Fruit fly (Drosophila melanogaster) whole organism, embryonic: ENCODE measurements around the gene CG43693.

Source experiments
- Abd-B ChIP-seq: fragments of 200-800 bp; sonication (Bioruptor generic); optimal IDR thresholded peaks from 2 replicates; lab custom pipeline; 2018; ENCODE audit warnings: missing biosample characterization, mild to moderate bottlenecking, missing genetic modification characterization, moderate library complexity
- Atf6 ChIP-seq: fragments of 200-800 bp; sonication (Bioruptor generic); IDR thresholded peaks from 2 replicates; pipeline ENCODE4 v1.3.6; 2022; ENCODE audit warnings: missing biosample characterization, missing genetic modification characterization
- Awh ChIP-seq: fragments of 200-800 bp; sonication (Bioruptor generic); IDR thresholded peaks from 2 replicates; pipeline ENCODE4, ENCODE4 v1.3.6; 2022; ENCODE audit warnings: missing biosample characterization, missing genetic modification characterization
- B-H2 ChIP-seq: fragments of 200-800 bp; sonication (Bioruptor generic); optimal IDR thresholded peaks from 2 replicates; lab custom pipeline; 2018; ENCODE audit warnings: missing biosample characterization, mild to moderate bottlenecking, missing genetic modification characterization
- CG10462 ChIP-seq: fragments of 200-800 bp; sonication (Bioruptor generic); optimal IDR thresholded peaks from 2 replicates; lab custom pipeline; 2016; ENCODE audit warnings: missing biosample characterization, missing genetic modification characterization
- CG11085 ChIP-seq: fragments of 200-800 bp; sonication (Bioruptor generic); IDR thresholded peaks from 2 replicates; pipeline ENCODE4 v1.3.6; 2022; ENCODE audit warnings: missing biosample characterization, missing genetic modification characterization
- CG11398 ChIP-seq: fragments of 200-800 bp; sonication (Bioruptor generic); optimal IDR thresholded peaks from 2 replicates; lab custom pipeline; 2016; ENCODE audit warnings: missing biosample characterization, missing genetic modification characterization
- CG11696 ChIP-seq: fragments of 200-800 bp; sonication (Bioruptor generic); IDR thresholded peaks from 2 replicates; pipeline ENCODE4 v1.3.6; 2022; ENCODE audit warnings: missing biosample characterization, missing genetic modification characterization
- CG12071 ChIP-seq: fragments of 200-800 bp; sonication (Bioruptor generic); optimal IDR thresholded peaks from 3 replicates; lab custom pipeline; 2018; ENCODE audit warnings: missing biosample characterization, mild to moderate bottlenecking, missing genetic modification characterization
- CG12744 ChIP-seq: fragments of 200-800 bp; sonication (Bioruptor generic); optimal IDR thresholded peaks from 2 replicates; lab custom pipeline; 2016; ENCODE audit warnings: missing biosample characterization, missing genetic modification characterization
- CG12942 ChIP-seq: fragments of 200-800 bp; sonication (Bioruptor generic); optimal IDR thresholded peaks from 3 replicates; lab custom pipeline; 2016; ENCODE audit warnings: missing biosample characterization, missing genetic modification characterization
- CG13424 ChIP-seq: fragments of 200-800 bp; sonication (Bioruptor generic); optimal IDR thresholded peaks from 2 replicates; lab custom pipeline; 2019; ENCODE audit warnings: missing biosample characterization, mild to moderate bottlenecking, missing genetic modification characterization, moderate library complexity
- CG13894 ChIP-seq: fragments of 200-800 bp; sonication (Bioruptor generic); optimal IDR thresholded peaks from 3 replicates; lab custom pipeline; 2018; ENCODE audit warnings: missing biosample characterization, mild to moderate bottlenecking, missing genetic modification characterization, moderate library complexity
- CG14014 ChIP-seq: fragments of 200-800 bp; sonication (Bioruptor generic); IDR thresholded peaks from 2 replicates; pipeline ENCODE4 v1.3.6; 2022; ENCODE audit warnings: missing biosample characterization, missing genetic modification characterization
- CG14710 ChIP-seq: fragments of 200-800 bp; sonication (Bioruptor generic); optimal IDR thresholded peaks from 3 replicates; lab custom pipeline; 2019; ENCODE audit warnings: missing biosample characterization, mild to moderate bottlenecking, missing genetic modification characterization, moderate library complexity
- CG15269 ChIP-seq: fragments of 200-800 bp; sonication (Bioruptor generic); optimal IDR thresholded peaks from 2 replicates; lab custom pipeline; 2018; ENCODE audit warnings: missing biosample characterization, mild to moderate bottlenecking, missing genetic modification characterization, moderate library complexity
- CG16863 ChIP-seq: fragments of 200-800 bp; sonication (Bioruptor generic); optimal IDR thresholded peaks from 3 replicates; lab custom pipeline; 2016; ENCODE audit warnings: missing biosample characterization, missing genetic modification characterization
- CG17328 ChIP-seq: fragments of 200-800 bp; sonication (Bioruptor generic); IDR thresholded peaks from 2 replicates; pipeline ENCODE4 v1.3.6; 2022; ENCODE audit warnings: missing biosample characterization, missing genetic modification characterization
- CG18262 ChIP-seq: fragments of 200-800 bp; optimal IDR thresholded peaks from 3 replicates; lab custom pipeline; 2019; ENCODE audit warnings: missing biosample characterization, mild to moderate bottlenecking, missing genetic modification characterization, moderate library complexity
- CG18619 ChIP-seq: fragments of 200-800 bp; sonication (Bioruptor generic); optimal IDR thresholded peaks from 3 replicates; lab custom pipeline; 2017; ENCODE audit warnings: missing biosample characterization, mild to moderate bottlenecking, missing genetic modification characterization
- CG2129 ChIP-seq: fragments of 200-800 bp; sonication (Bioruptor generic); IDR thresholded peaks from 2 replicates; pipeline ENCODE4 v1.3.6; 2022; ENCODE audit warnings: missing biosample characterization, missing genetic modification characterization; ENCODE audit not compliant: partially characterized antibody
- CG31441 ChIP-seq: fragments of 200-800 bp; sonication (Bioruptor generic); IDR thresholded peaks from 2 replicates; pipeline ENCODE4 v1.3.6; 2022; ENCODE audit warnings: missing biosample characterization, missing genetic modification characterization
- CG4820 ChIP-seq: fragments of 200-800 bp; sonication (Bioruptor generic); optimal IDR thresholded peaks from 3 replicates; lab custom pipeline; 2016; ENCODE audit warnings: missing biosample characterization, missing genetic modification characterization
- CG7556 ChIP-seq: fragments of 200-800 bp; sonication (Bioruptor generic); optimal IDR thresholded peaks from 2 replicates; lab custom pipeline; 2017; ENCODE audit warnings: missing biosample characterization, mild to moderate bottlenecking, missing genetic modification characterization
- CTCF ChIP-seq: fragments of 200-800 bp; sonication (Bioruptor generic); optimal IDR thresholded peaks from 2 replicates; lab custom pipeline; 2017; ENCODE audit warnings: missing biosample characterization, mild to moderate bottlenecking, missing genetic modification characterization, moderate library complexity
- D19B ChIP-seq: fragments of 200-800 bp; sonication (Bioruptor generic); optimal IDR thresholded peaks from 2 replicates; lab custom pipeline; 2017; ENCODE audit warnings: missing biosample characterization, mild to moderate bottlenecking, missing genetic modification characterization
- Deaf1 ChIP-seq: fragments of 200-800 bp; optimal IDR thresholded peaks from 3 replicates; lab custom pipeline; 2019; ENCODE audit warnings: missing biosample characterization, mild to moderate bottlenecking, missing genetic modification characterization, moderate library complexity
- Dref ChIP-seq: fragments of 200-800 bp; sonication (Bioruptor generic); IDR thresholded peaks from 2 replicates; pipeline ENCODE4 v1.3.6; 2022; ENCODE audit warnings: missing biosample characterization, missing genetic modification characterization
- Eip74EF ChIP-seq, 2 experiments: fragments of 200-800 bp in 1 of 2; fragments of >200 bp in 1 of 2; sonication (Bioruptor generic) in 1 of 2; optimal IDR thresholded peaks; 2 replicates each; lab custom pipeline; 2017 to 2019; ENCODE audit warnings: missing biosample characterization in 2 of 2, missing genetic modification characterization in 2 of 2, mild to moderate bottlenecking in 1 of 2, moderate library complexity in 1 of 2
- Ets97D ChIP-seq: fragments of 200-800 bp; sonication (Bioruptor generic); optimal IDR thresholded peaks from 3 replicates; lab custom pipeline; 2016; ENCODE audit warnings: missing biosample characterization, missing genetic modification characterization
- Hmx ChIP-seq: fragments of 200-800 bp; sonication (Bioruptor generic); optimal IDR thresholded peaks from 2 replicates; lab custom pipeline; 2016; ENCODE audit warnings: missing biosample characterization, missing genetic modification characterization
- Hr78 ChIP-seq, 2 experiments: fragments of 200-800 bp in 1 of 2; fragments of >200 bp in 1 of 2; sonication (Bioruptor generic) in 1 of 2; optimal IDR thresholded peaks; 2 replicates each; lab custom pipeline; 2017 to 2019; ENCODE audit warnings: missing biosample characterization in 2 of 2, missing genetic modification characterization in 2 of 2, mild to moderate bottlenecking in 1 of 2, moderate library complexity in 1 of 2
- Lpt ChIP-seq: fragments of >200 bp; optimal IDR thresholded peaks from 2 replicates; lab custom pipeline; 2018; ENCODE audit warnings: missing biosample characterization, missing genetic modification characterization
- Neu2 ChIP-seq: fragments of 200-800 bp; sonication (Bioruptor generic); optimal IDR thresholded peaks from 3 replicates; lab custom pipeline; 2016; ENCODE audit warnings: missing biosample characterization, missing genetic modification characterization, borderline replicate concordance
- Nf-YC ChIP-seq: fragments of 200-800 bp; optimal IDR thresholded peaks from 3 replicates; lab custom pipeline; 2019; ENCODE audit warnings: missing biosample characterization, mild to moderate bottlenecking, missing genetic modification characterization, moderate library complexity
- Ptx1 ChIP-seq: fragments of 200-800 bp; sonication (Bioruptor generic); IDR thresholded peaks from 2 replicates; pipeline ENCODE4 v1.3.6; 2022; ENCODE audit warnings: missing biosample characterization, missing genetic modification characterization
- Sry-β ChIP-seq: fragments of 200-800 bp; sonication (Bioruptor generic); optimal IDR thresholded peaks from 2 replicates; lab custom pipeline; 2018; ENCODE audit warnings: missing biosample characterization, mild to moderate bottlenecking, missing genetic modification characterization, moderate library complexity
- Ssrp ChIP-seq: fragments of 200-800 bp; sonication (Bioruptor generic); optimal IDR thresholded peaks from 2 replicates; lab custom pipeline; 2018; ENCODE audit warnings: missing biosample characterization, mild to moderate bottlenecking, missing genetic modification characterization, moderate library complexity
- ap ChIP-seq: fragments of 200-800 bp; sonication (Bioruptor generic); IDR thresholded peaks from 2 replicates; pipeline ENCODE4 v1.3.6; 2022; ENCODE audit warnings: missing biosample characterization, missing genetic modification characterization
- crol ChIP-seq: fragments of 200-800 bp; sonication (Bioruptor generic); IDR thresholded peaks from 2 replicates; pipeline ENCODE4 v1.3.6; 2022; ENCODE audit warnings: missing biosample characterization, missing genetic modification characterization
- dpn ChIP-seq, 2 experiments: fragments of 200-800 bp; sonication (Bioruptor generic); optimal IDR thresholded peaks; 3 replicates each; lab custom pipeline; 2016; ENCODE audit warnings: missing biosample characterization in 2 of 2, missing genetic modification characterization in 2 of 2
- eyg ChIP-seq: fragments of 200-800 bp; sonication (Bioruptor generic); optimal IDR thresholded peaks from 3 replicates; lab custom pipeline; 2016; ENCODE audit warnings: missing biosample characterization, missing genetic modification characterization
- hkb ChIP-seq, 2 experiments: fragments of 200-800 bp in 1 of 2; fragments of >200 bp in 1 of 2; sonication (Bioruptor generic) in 1 of 2; IDR thresholded peaks in 1 of 2; optimal IDR thresholded peaks in 1 of 2; 2 replicates each; pipeline versions ENCODE4 v1.3.6 to Lab custom; 2017 to 2022; ENCODE audit warnings: missing biosample characterization in 1 of 2, missing genetic modification characterization in 1 of 2
- jigr1 ChIP-seq: fragments of 200-800 bp; sonication (Bioruptor generic); IDR thresholded peaks from 3 replicates; pipeline ENCODE4 v1.3.6; 2022; ENCODE audit warnings: missing biosample characterization, missing genetic modification characterization
- odd ChIP-seq: fragments of 200-800 bp; sonication (Bioruptor generic); optimal IDR thresholded peaks from 2 replicates; lab custom pipeline; 2017; ENCODE audit warnings: missing biosample characterization, mild to moderate bottlenecking, missing genetic modification characterization
- ranshi ChIP-seq: fragments of 200-800 bp; sonication (Bioruptor generic); IDR thresholded peaks from 2 replicates; pipeline ENCODE4 v1.3.6; 2022; ENCODE audit warnings: missing biosample characterization, missing genetic modification characterization
- salm ChIP-seq: fragments of 200-800 bp; sonication (Bioruptor generic); optimal IDR thresholded peaks from 2 replicates; lab custom pipeline; 2018; ENCODE audit warnings: missing biosample characterization, mild to moderate bottlenecking, missing genetic modification characterization
- seq ChIP-seq: fragments of 200-800 bp; sonication (Bioruptor generic); IDR thresholded peaks from 2 replicates; pipeline ENCODE4 v1.3.6; 2022; ENCODE audit warnings: missing biosample characterization, missing genetic modification characterization
- trh ChIP-seq: fragments of 200-800 bp; sonication (Bioruptor generic); optimal IDR thresholded peaks from 2 replicates; lab custom pipeline; 2016; ENCODE audit warnings: missing biosample characterization, missing genetic modification characterization
- vvl ChIP-seq: fragments of 200-800 bp; sonication (Bioruptor generic); IDR thresholded peaks from 2 replicates; pipeline ENCODE4 v1.3.6; 2022; ENCODE audit warnings: missing biosample characterization, missing genetic modification characterization
- yki ChIP-seq: fragments of >200 bp; optimal IDR thresholded peaks from 3 replicates; lab custom pipeline; 2018
- z ChIP-seq: fragments of 200-800 bp; sonication (Bioruptor generic); IDR thresholded peaks from 3 replicates; pipeline ENCODE4 v1.3.6; 2022; ENCODE audit warnings: missing biosample characterization, missing genetic modification characterization
- zen ChIP-seq: fragments of 200-800 bp; sonication (Bioruptor generic); optimal IDR thresholded peaks from 3 replicates; lab custom pipeline; 2018; ENCODE audit warnings: missing biosample characterization, mild to moderate bottlenecking, missing genetic modification characterization, moderate library complexity

CG43693 gene

dm6 chr3L:11002923-11003322 is 48.2 kb downstream of the CG43693 start (continued):
- TF ChIP-seq dpn (GFP tag; optimal IDR thresholded peaks at IDR 0.05; lab: Kevin White, UChicago), result no peak
- 0 out of 2 replicates have a peak, but pooled peaks have one; percentile 5 for TF ChIP-seq vvl (GFP tag; lab: Robert Waterston, UW)
- TF ChIP-seq CG11085, result no peak
- TF ChIP-seq Atf6 (GFP tag; lab: Robert Waterston, UW), result no peak
- TF ChIP-seq Ets97D, result no peak
- no peak for TF ChIP-seq Eip74EF (GFP tag; optimal IDR thresholded peaks at IDR 0.05; lab: Kevin White, UChicago)
- no peak for TF ChIP-seq CG10462 (GFP tag; lab: Kevin White, UChicago)
- 0 out of 3 replicates have a peak, but pooled peaks have one; percentile 23 for TF ChIP-seq z (GFP tag; lab: Robert Waterston, UW)
- no peak for TF ChIP-seq trh (GFP tag; lab: Kevin White, UChicago)
- no peak for TF ChIP-seq salm (tag; lab: Kevin White, UChicago)
- TF ChIP-seq CG13424 (tag; lab: Kevin White, UChicago), result no peak
- TF ChIP-seq CG12942 (GFP tag; lab: Kevin White, UChicago), result no peak
- TF ChIP-seq D19B (GFP tag; lab: Kevin White, UChicago), result no peak
- no peak for TF ChIP-seq CG12744 (GFP tag; lab: Kevin White, UChicago)
- no peak for TF ChIP-seq ranshi
- no peak for TF ChIP-seq CG15269 (tag; lab: Kevin White, UChicago)
- TF ChIP-seq CG7556 (GFP tag; lab: Kevin White, UChicago), result no peak
- TF ChIP-seq Hr78 (GFP tag; optimal IDR thresholded peaks at IDR 0.05; lab: Kevin White, UChicago), result no peak
- no peak for TF ChIP-seq Deaf1
- TF ChIP-seq Nf-YC (tag; lab: Kevin White, UChicago), result no peak
- no peak for TF ChIP-seq Dref (GFP tag; lab: Robert Waterston, UW)
- TF ChIP-seq zen (tag; lab: Kevin White, UChicago), result no peak
- TF ChIP-seq hkb (optimal IDR thresholded peaks at IDR 0.05; lab: Kevin White, UChicago), result no peak
- TF ChIP-seq hkb (GFP tag; IDR thresholded peaks at IDR 0.05; lab: Robert Waterston, UW), result no peak
- no peak for TF ChIP-seq seq (GFP tag; lab: Robert Waterston, UW)
- TF ChIP-seq jigr1 (GFP tag; lab: Robert Waterston, UW), result no peak
- no peak for TF ChIP-seq Ptx1 (GFP tag; lab: Robert Waterston, UW)
- no peak for TF ChIP-seq CG2129 (GFP tag; lab: Robert Waterston, UW)
- TF ChIP-seq CG14014 (GFP tag; lab: Robert Waterston, UW), result no peak
- no peak for TF ChIP-seq ap (GFP tag; lab: Robert Waterston, UW)
- peak; percentile 22 for TF ChIP-seq CG11398 (GFP tag; lab: Kevin White, UChicago)
- no peak for TF ChIP-seq Ssrp (tag; lab: Kevin White, UChicago)
- 0 out of 2 replicates have a peak, but pooled peaks have one; percentile 28 for TF ChIP-seq Awh (GFP tag; lab: Robert Waterston, UW)
- TF ChIP-seq CG18262 (tag; lab: Kevin White, UChicago), result no peak
- no peak for TF ChIP-seq CG31441
- no peak for TF ChIP-seq CG13894 (tag; lab: Kevin White, UChicago)
- TF ChIP-seq CG18619 (GFP tag; lab: Kevin White, UChicago), result peak; percentile 6
- no peak for TF ChIP-seq Neu2 (GFP tag; lab: Kevin White, UChicago)
- no peak for TF ChIP-seq CG16863 (GFP tag; lab: Kevin White, UChicago)
- no peak for TF ChIP-seq crol
- TF ChIP-seq B-H2, result no peak
- TF ChIP-seq yki, result no peak
- no peak for TF ChIP-seq eyg (GFP tag; lab: Kevin White, UChicago)
- TF ChIP-seq CG14710 (tag; lab: Kevin White, UChicago), result no peak
- TF ChIP-seq CG4820 (GFP tag; lab: Kevin White, UChicago), result no peak
- TF ChIP-seq CTCF (GFP tag; lab: Kevin White, UChicago), result no peak
- no peak for TF ChIP-seq Sry-β (GFP tag; lab: Kevin White, UChicago)
- TF ChIP-seq Abd-B (GFP tag; lab: Kevin White, UChicago), result no peak
- TF ChIP-seq CG17328 (GFP tag; lab: Robert Waterston, UW), result no peak
- TF ChIP-seq Lpt, result no peak
- peak; percentile 21 for TF ChIP-seq CG12071
- TF ChIP-seq Hmx (GFP tag; lab: Kevin White, UChicago), result no peak
- TF ChIP-seq CG11696 (GFP tag; lab: Robert Waterston, UW), result no peak
- TF ChIP-seq odd (GFP tag; lab: Kevin White, UChicago), result no peak
